Worm (Caenorhabditis elegans): Measurements from ENCODE around the gene K02D10.4.

- no peak for TF ChIP-seq flt-1 (GFP tag; IDR thresholded peaks at IDR 0.05)
- no peak for TF ChIP-seq T22C8.4 (GFP tag; IDR thresholded peaks at IDR 0.05)
- no peak for TF ChIP-seq ztf-23 (GFP tag; IDR thresholded peaks at IDR 0.05)
- no peak for TF ChIP-seq cog-1 (tag; optimal IDR thresholded peaks at IDR 0.05)
- no peak for TF ChIP-seq ref-1 (GFP tag; conservative IDR thresholded peaks at IDR 0.05)
- TF ChIP-seq klf-2 (GFP tag; conservative IDR thresholded peaks at IDR 0.05), result no peak
- no peak for TF ChIP-seq ztf-29 (GFP tag; IDR thresholded peaks at IDR 0.05)
- TF ChIP-seq med-1 (GFP tag; optimal IDR thresholded peaks at IDR 0.05; ENCODE audit: insufficient read depth), result no peak
- no peak for TF ChIP-seq tab-1 (GFP tag; IDR thresholded peaks at IDR 0.05)
Observed at ce11 chrIII:8784500-8784899, 4.7 kb upstream of the K02D10.4 start.

All from whole organism, midembryonic.